Worm (Caenorhabditis elegans): ENCODE data around the gene lbp-7.

Gene lbp-7

DNA sequence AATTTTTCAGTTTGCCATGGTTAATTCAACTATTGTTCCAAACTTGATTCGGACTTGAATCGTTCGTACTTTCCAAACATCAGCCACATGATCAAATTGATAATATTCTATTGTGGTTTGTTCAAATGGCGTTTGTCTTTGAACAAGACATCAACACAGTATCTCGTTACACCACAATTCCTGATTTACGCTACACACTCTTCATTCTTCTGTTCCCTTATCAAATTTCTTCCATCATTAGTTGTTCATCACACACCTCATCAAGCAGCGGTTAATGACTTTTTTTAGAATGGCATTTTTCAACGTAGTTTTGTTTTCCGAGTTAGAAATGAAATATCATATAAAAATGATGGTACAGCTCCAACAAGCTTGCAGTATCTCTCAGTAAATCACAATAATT is 1.1 kb upstream of the lbp-7 start:
- no peak for TF ChIP-seq ama-1 (optimal IDR thresholded peaks at IDR 0.05)
- TF ChIP-seq pes-1 (GFP tag; IDR thresholded peaks at IDR 0.05), result no peak
- TF ChIP-seq tbx-37 (GFP tag; conservative IDR thresholded peaks at IDR 0.05), result no peak
- no peak for TF ChIP-seq B0310.2 (tag; optimal IDR thresholded peaks at IDR 0.05)
- TF ChIP-seq hnd-1 (tag; optimal IDR thresholded peaks at IDR 0.05), result no peak
- TF ChIP-seq ceh-36 (tag; optimal IDR thresholded peaks at IDR 0.05), result no peak
- no peak for TF ChIP-seq aly-1 (tag; optimal IDR thresholded peaks at IDR 0.05)
- no peak for TF ChIP-seq ceh-13 (GFP tag; optimal IDR thresholded peaks at IDR 0.05)

ce11 chrV:13880163-13880562 is 811 bp downstream of the lbp-7 start:
- TF ChIP-seq hmbx-1 (tag; optimal IDR thresholded peaks at IDR 0.05) (no peak), scrt-1 (GFP tag; IDR thresholded peaks at IDR 0.05) (no peak), F13C5.2 (tag; optimal IDR thresholded peaks at IDR 0.05) (no peak)

DNA sequence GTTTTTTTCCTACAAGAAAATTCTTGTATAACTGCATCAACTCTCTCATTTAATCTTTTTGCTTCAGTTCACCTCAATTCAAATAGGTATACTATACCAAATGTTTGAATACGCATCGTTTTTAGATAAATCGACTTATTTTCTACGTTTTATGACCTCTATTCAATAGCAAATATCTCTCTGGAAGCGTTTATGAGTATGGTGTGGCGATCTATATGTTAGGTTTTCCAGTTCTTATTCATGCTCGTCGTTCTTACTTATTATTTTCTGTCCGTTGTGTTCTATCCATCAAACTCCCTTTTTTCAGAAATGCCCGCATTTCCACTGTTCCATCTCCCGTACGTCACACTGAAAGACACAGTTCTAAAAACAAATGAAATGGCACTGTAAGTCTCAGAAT is 1.3 kb downstream of the lbp-7 start, which contains the start of gene T22G5.3:
T22G5.3 (plus strand) TSS at position 301 of the 400 bp plus-strand sequence.
- TF ChIP-seq flt-1 (GFP tag; IDR thresholded peaks at IDR 0.05), result no peak
- no peak for TF ChIP-seq aly-1 (tag; optimal IDR thresholded peaks at IDR 0.05)
- TF ChIP-seq hnd-1 (tag; optimal IDR thresholded peaks at IDR 0.05), result no peak
- no peak for TF ChIP-seq hmbx-1 (tag; optimal IDR thresholded peaks at IDR 0.05)
- no peak for TF ChIP-seq F13C5.2 (tag; optimal IDR thresholded peaks at IDR 0.05)
- no peak for TF ChIP-seq tbx-11 (GFP tag; IDR thresholded peaks at IDR 0.05)
- TF ChIP-seq ama-1 (optimal IDR thresholded peaks at IDR 0.05), result no peak
- TF ChIP-seq tra-4 (tag; optimal IDR thresholded peaks at IDR 0.05), result no peak
- no peak for TF ChIP-seq ceh-36 (tag; optimal IDR thresholded peaks at IDR 0.05)
- TF ChIP-seq hmg-4 (GFP tag; optimal IDR thresholded peaks at IDR 0.05), result no peak
- no peak for TF ChIP-seq scrt-1 (GFP tag; IDR thresholded peaks at IDR 0.05)
- no peak for TF ChIP-seq B0310.2 (tag; optimal IDR thresholded peaks at IDR 0.05)
- no peak for TF ChIP-seq pes-1 (GFP tag; IDR thresholded peaks at IDR 0.05)
- no peak for TF ChIP-seq tbx-37 (GFP tag; conservative IDR thresholded peaks at IDR 0.05)
- no peak for TF ChIP-seq sea-1 (GFP tag; conservative IDR thresholded peaks at IDR 0.05)

DNA sequence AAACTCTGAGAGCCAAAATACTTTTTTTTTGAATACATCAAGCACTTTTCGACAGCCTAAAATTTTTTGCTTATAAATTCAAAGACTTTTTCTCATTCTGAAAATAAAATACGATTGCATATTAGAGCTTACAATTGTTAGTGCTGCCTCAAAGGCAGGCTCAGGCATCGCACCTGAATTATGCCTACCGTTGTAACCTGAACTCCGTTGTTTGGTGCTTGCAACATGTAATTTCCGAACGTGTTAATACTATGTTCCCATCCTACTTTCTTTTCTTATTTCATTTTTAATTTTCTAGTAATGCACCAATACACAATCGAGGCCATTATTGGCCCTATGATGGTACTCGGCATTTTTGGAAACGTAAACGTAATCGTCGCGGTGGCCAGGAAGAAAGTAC is 8.0 kb downstream of the lbp-7 start, which contains the start of gene srsx-19:
srsx-19 (plus strand) TSS at position 301 of the 400 bp plus-strand sequence.
- no peak for TF ChIP-seq aly-1 (tag; optimal IDR thresholded peaks at IDR 0.05)
- no peak for TF ChIP-seq ama-1 (optimal IDR thresholded peaks at IDR 0.05)
- TF ChIP-seq ceh-36 (tag; optimal IDR thresholded peaks at IDR 0.05), result no peak
- no peak for TF ChIP-seq F13C5.2 (tag; optimal IDR thresholded peaks at IDR 0.05)
- TF ChIP-seq scrt-1 (GFP tag; IDR thresholded peaks at IDR 0.05), result no peak
- TF ChIP-seq tbx-37 (GFP tag; conservative IDR thresholded peaks at IDR 0.05), result no peak

DNA sequence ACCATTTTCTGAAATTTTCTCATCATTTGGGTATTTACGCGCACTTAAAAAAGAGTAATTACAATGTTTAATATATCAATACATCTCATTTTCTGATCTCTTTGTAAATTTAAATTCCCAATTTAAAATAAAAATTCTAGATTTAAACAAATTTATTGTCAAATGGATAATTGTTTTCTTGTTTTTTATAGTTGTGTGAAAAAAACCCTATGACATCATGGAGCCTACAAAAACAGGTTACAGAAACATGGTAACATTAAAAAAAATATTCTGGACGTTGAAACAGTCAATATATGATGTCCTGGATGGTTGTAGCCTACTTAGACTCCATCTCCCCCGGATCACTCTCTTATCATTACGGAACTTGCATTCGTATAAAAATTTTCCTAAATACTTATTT is 10.2 kb downstream of the lbp-7 start, which contains the start of gene spp-12:
spp-12 (plus strand) TSS at position 301 of the 400 bp plus-strand sequence.
- no peak for TF ChIP-seq hmbx-1 (tag; optimal IDR thresholded peaks at IDR 0.05)
- no peak for TF ChIP-seq ceh-36 (tag; optimal IDR thresholded peaks at IDR 0.05)
- TF ChIP-seq tbx-11 (GFP tag; IDR thresholded peaks at IDR 0.05), result no peak
- no peak for TF ChIP-seq tbx-37 (GFP tag; conservative IDR thresholded peaks at IDR 0.05)
- TF ChIP-seq ceh-13 (GFP tag; optimal IDR thresholded peaks at IDR 0.05), result no peak
- no peak for TF ChIP-seq B0310.2 (tag; optimal IDR thresholded peaks at IDR 0.05)
- TF ChIP-seq ets-7 (tag; optimal IDR thresholded peaks at IDR 0.05), result no peak
- no peak for TF ChIP-seq pes-1 (GFP tag; IDR thresholded peaks at IDR 0.05)
- no peak for TF ChIP-seq hnd-1 (tag; optimal IDR thresholded peaks at IDR 0.05)
- no peak for TF ChIP-seq tra-4 (tag; optimal IDR thresholded peaks at IDR 0.05)
- no peak for TF ChIP-seq flt-1 (GFP tag; IDR thresholded peaks at IDR 0.05)
- no peak for TF ChIP-seq aly-1 (tag; optimal IDR thresholded peaks at IDR 0.05)
- TF ChIP-seq scrt-1 (GFP tag; IDR thresholded peaks at IDR 0.05), result no peak
- TF ChIP-seq hmg-4 (GFP tag; optimal IDR thresholded peaks at IDR 0.05), result no peak
- no peak for TF ChIP-seq ama-1 (optimal IDR thresholded peaks at IDR 0.05)
- TF ChIP-seq sea-1 (GFP tag; conservative IDR thresholded peaks at IDR 0.05), result no peak
- no peak for TF ChIP-seq F13C5.2 (tag; optimal IDR thresholded peaks at IDR 0.05)

- TF ChIP-seq ceh-36 (tag; optimal IDR thresholded peaks at IDR 0.05) (no peak), ets-7 (tag; optimal IDR thresholded peaks at IDR 0.05) (no peak), F13C5.2 (tag; optimal IDR thresholded peaks at IDR 0.05) (no peak), scrt-1 (GFP tag; IDR thresholded peaks at IDR 0.05) (no peak), sea-1 (GFP tag; conservative IDR thresholded peaks at IDR 0.05) (no peak), hmbx-1 (tag; optimal IDR thresholded peaks at IDR 0.05) (no peak), hnd-1 (tag; optimal IDR thresholded peaks at IDR 0.05) (no peak), ama-1 (optimal IDR thresholded peaks at IDR 0.05) (no peak), pes-1 (GFP tag; IDR thresholded peaks at IDR 0.05) (no peak), B0310.2 (tag; optimal IDR thresholded peaks at IDR 0.05) (no peak), flt-1 (GFP tag; IDR thresholded peaks at IDR 0.05) (no peak), ceh-13 (GFP tag; optimal IDR thresholded peaks at IDR 0.05) (no peak), tbx-37 (GFP tag; conservative IDR thresholded peaks at IDR 0.05) (no peak), tbx-11 (GFP tag; IDR thresholded peaks at IDR 0.05) (no peak), hmg-4 (GFP tag; optimal IDR thresholded peaks at IDR 0.05) (no peak), tra-4 (tag; optimal IDR thresholded peaks at IDR 0.05) (no peak), aly-1 (tag; optimal IDR thresholded peaks at IDR 0.05) (no peak)
Measured at ce11 chrV:13890473-13890872, 11.1 kb downstream of the lbp-7 start, which contains the start of gene lbp-8. TSS of gene lbp-8 (plus strand) at chrV:13890773.

ce11 chrV:13891489-13891888 is 12.1 kb downstream of the lbp-7 start:
- TF ChIP-seq scrt-1 (GFP tag; IDR thresholded peaks at IDR 0.05), result no peak
- TF ChIP-seq hmg-4 (GFP tag; optimal IDR thresholded peaks at IDR 0.05), result no peak

All from whole organism, early embryonic.